Fruit fly (Drosophila melanogaster): ENCODE results near the gene CG11417.
A peak's percentile ranks its signal among the peaks of the same experiment; 100 is the strongest.

CG11417 gene

DNA sequence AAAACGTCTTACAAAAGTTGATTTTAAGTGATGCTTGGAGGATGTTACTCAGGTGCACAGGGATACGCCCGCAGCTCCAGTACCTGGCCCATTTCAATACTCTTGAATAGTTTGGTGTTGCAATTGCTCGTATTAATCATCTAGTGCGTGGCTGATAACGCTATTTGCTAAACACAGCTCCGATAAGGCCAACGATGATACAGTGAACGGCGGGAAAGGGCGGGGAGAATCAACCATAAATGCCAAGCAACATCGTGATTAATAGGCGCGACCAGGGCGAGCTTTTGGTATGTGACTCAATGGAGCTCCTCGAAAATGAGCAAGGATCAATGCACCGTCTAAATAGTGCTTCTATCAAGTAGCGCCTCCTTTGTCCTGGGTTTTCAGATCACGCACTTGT, 7.0 kb upstream of the CG11417 start:
- no peak for TF ChIP-seq pan (optimal IDR thresholded peaks at IDR 0.05)

DNA sequence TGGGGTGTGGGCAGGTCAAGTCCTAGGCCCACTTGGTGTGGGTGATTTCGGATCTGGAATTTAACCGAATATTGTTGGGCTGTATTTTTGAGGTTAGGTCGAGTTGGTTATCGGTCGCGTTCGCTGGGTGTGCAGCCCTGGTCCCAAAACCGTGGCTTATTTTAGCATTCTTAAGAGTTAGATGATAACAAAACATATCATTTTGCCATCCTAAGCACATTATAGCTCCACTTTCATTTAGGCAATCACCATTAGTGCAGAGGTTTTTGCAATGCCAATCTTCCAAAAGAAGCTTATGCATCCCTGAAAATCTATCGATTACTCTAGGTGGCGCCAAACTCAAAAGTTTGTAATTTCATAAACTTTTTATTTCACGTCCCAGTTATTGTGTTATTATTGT, 4.6 kb upstream of the CG11417 start, which contains the start of gene MTPAP:
Gene MTPAP (minus strand): TSS at position 103 of the 400 bp plus-strand sequence.
- no peak for TF ChIP-seq EcR (GFP tag; optimal IDR thresholded peaks at IDR 0.05)
- TF ChIP-seq psq (optimal IDR thresholded peaks at IDR 0.05), result no peak

DNA sequence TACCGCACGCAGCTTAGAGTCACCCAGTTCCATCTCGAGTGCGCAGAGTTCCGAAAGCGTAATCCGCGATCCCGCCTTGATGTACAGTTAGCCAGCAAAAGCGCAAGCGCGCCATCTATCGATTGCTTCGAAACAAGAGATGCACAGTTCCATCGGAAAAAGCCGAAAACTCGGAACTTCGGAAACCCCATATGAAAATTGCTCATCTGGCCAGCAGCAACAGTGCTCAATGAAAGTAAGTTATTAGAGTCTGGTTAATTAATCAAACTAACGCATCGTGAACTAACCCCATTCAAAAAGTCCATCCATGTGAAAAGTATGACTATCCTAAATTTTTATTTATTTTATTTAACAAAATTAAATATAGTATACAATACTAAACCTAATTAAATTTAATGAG, 3.7 kb downstream of the CG11417 start, which contains the start of gene png:
Gene png (minus strand): TSS at position 101 of the 400 bp plus-strand sequence.
- TF ChIP-seq psq (optimal IDR thresholded peaks at IDR 0.05) (no peak), EcR (GFP tag; optimal IDR thresholded peaks at IDR 0.05) (no peak)

DNA sequence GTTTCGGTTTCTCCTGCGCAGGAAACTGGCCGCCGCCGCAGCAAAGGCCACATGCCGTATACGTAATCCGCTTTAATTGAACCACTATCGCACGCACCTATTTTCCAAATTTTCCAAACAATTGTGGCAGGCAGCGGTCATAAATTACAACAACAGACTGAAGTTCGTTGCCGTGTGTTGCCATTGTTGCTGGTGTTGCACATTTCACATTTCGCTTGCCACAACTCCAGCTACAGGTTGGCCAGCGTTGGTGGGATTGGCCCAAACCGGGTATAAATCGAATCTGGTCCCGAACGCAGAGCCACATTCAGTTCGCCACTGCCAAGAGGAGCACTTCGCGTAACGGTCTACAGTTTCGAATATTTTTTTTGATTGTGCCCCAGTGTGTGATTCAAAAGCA, 15.1 kb downstream of the CG11417 start, which contains the start of gene CG14770:
Gene CG14770 (plus strand): TSS at position 301 of the 400 bp plus-strand sequence.
- TF ChIP-seq psq (optimal IDR thresholded peaks at IDR 0.05) (no peak), usp (GFP tag; optimal IDR thresholded peaks at IDR 0.05) (no peak), EcR (GFP tag; optimal IDR thresholded peaks at IDR 0.05) (no peak), pan (optimal IDR thresholded peaks at IDR 0.05) (no peak), CG8478 (optimal IDR thresholded peaks at IDR 0.05) (no peak), Dll (optimal IDR thresholded peaks at IDR 0.05) (no peak)

DNA sequence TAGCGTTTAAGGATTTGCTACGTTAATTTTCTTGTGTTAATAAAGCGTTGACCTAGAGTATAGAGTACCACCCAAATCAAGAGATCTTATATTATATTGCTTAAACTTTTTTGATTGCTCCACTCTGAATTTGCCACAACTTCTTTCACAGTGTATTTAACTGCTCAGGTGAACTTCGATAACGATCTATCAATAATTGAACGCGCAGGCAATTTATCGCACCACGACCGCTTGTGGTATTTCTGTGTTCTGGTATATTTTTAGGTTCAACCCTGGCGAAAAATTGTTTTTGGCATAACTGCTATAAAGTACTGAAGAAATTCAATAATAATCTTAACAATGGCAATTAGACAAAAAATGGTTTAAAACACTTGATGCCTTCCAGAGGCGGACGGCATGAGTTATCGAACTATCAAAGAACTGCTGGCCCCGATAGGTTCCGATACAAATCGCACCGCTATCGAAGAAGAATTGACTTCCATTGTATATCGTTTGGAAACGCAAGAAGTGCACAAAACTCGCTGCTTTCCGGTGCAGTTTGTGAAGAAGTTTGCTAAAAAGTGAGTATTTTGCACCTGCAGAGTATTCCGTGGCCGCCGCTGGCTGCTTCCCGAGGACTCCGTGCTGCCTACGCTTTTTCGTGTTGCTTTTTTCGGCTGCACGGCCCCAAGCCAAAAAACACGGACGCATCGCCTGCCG, 16.4 kb downstream of the CG11417 start, which contains the start of gene ssx:
Gene ssx (plus strand): TSS at position 477 of the 699 bp plus-strand sequence.
- TF ChIP-seq usp (GFP tag; optimal IDR thresholded peaks at IDR 0.05) (no peak), CG8478 (optimal IDR thresholded peaks at IDR 0.05) (no peak), psq (optimal IDR thresholded peaks at IDR 0.05) (no peak), Dll (optimal IDR thresholded peaks at IDR 0.05) (no peak), pan (optimal IDR thresholded peaks at IDR 0.05) (no peak), EcR (GFP tag; optimal IDR thresholded peaks at IDR 0.05) (no peak)

DNA sequence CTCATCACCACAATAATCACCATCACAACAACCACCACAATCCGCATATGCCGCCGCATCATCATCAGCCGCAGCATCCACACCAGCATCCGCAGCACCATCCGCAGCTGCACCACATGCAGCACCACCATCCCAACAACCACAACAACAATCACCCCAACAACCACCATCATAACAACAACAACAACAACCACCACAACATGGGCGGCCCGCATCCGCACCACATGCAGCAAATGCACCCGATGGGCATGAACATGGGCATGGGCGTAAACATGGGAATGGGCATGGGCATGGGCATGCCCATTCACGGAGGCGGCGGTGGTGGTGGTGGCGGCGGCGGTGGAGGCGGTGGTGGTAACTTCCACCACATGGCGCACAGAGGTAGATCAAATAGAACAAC, 18.9 kb downstream of the CG11417 start:
- TF ChIP-seq usp (GFP tag; optimal IDR thresholded peaks at IDR 0.05), result no peak
- no peak for TF ChIP-seq CG8478 (optimal IDR thresholded peaks at IDR 0.05)
- TF ChIP-seq pan (optimal IDR thresholded peaks at IDR 0.05), result no peak
- no peak for TF ChIP-seq psq (optimal IDR thresholded peaks at IDR 0.05)
- no peak for TF ChIP-seq Dll (optimal IDR thresholded peaks at IDR 0.05)
- no peak for TF ChIP-seq EcR (GFP tag; optimal IDR thresholded peaks at IDR 0.05)

DNA sequence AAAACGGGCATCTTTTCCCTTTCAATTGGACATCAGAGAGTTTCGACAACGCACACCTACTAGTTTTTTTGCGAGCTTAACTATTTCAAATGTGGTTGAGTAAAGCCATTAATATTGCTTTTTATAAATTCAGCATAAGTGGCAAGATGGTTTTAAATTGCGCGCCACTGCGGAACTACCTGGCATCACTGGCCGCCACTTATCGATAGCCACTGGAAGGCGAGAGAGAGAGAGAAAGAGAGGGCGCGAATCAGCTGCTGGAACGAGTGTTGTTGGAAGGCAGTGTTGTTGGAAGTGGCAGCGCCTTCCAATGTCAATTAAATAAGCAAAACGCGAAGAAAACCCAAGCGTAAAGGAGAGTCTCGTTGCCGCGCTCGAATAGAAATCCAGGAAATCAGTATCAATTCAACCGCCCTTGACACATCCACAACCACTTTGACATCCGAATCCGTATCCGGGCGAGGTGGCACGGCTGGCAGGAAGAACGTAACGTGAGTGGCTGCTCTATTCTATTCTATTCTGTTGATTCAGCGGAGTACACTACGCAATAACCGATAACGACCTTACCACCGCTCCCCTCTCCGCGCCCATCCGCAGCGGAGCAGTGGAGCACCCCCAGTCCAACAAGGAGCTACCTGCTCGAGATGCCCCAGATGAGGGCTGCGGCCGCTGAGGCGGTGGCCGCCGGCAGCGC, 21.6 kb downstream of the CG11417 start, which contains the start of gene AMPKalpha:
Gene AMPKalpha (plus strand): TSS at position 272 of the 694 bp plus-strand sequence.
- TF ChIP-seq pan (optimal IDR thresholded peaks at IDR 0.05) (no peak), usp (GFP tag; optimal IDR thresholded peaks at IDR 0.05) (no peak), psq (optimal IDR thresholded peaks at IDR 0.05) (no peak)

DNA sequence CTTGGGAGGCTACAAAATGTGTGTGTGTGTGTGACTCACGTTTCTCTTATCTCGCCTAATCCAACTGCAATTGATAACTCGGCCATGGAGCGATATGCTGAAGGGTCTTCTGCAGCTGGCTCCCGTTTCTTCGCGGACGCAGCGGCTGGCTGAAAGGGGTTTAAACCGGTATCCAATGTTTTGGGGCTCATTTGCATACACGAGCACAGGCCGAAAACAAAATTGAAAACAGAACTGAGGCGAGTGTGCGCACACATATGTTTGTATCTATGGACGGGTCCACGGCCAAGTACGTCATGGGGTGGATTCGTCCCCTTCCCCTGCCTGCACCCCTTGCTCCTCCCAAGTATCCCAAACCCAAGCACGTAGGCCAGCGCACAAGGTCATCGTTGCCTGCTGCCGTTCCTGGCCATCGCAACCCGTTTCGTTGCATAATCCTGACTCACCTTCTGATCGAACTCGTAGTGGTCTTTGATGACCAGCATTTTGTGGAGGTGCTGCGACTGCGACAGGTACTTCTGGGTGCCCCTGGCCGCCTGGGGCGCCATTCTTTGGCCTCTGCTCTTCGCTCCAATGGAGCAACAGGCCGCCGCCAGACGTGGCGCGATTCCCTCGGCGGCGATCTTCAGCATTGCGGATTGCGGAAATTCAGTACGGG, 26.0 kb downstream of the CG11417 start:
- no peak for TF ChIP-seq pan (optimal IDR thresholded peaks at IDR 0.05)
- TF ChIP-seq Dll (optimal IDR thresholded peaks at IDR 0.05), result no peak
- no peak for TF ChIP-seq usp (GFP tag; optimal IDR thresholded peaks at IDR 0.05)
- TF ChIP-seq psq (optimal IDR thresholded peaks at IDR 0.05), result no peak
- no peak for TF ChIP-seq EcR (GFP tag; optimal IDR thresholded peaks at IDR 0.05)
- no peak for TF ChIP-seq CG8478 (optimal IDR thresholded peaks at IDR 0.05)

DNA sequence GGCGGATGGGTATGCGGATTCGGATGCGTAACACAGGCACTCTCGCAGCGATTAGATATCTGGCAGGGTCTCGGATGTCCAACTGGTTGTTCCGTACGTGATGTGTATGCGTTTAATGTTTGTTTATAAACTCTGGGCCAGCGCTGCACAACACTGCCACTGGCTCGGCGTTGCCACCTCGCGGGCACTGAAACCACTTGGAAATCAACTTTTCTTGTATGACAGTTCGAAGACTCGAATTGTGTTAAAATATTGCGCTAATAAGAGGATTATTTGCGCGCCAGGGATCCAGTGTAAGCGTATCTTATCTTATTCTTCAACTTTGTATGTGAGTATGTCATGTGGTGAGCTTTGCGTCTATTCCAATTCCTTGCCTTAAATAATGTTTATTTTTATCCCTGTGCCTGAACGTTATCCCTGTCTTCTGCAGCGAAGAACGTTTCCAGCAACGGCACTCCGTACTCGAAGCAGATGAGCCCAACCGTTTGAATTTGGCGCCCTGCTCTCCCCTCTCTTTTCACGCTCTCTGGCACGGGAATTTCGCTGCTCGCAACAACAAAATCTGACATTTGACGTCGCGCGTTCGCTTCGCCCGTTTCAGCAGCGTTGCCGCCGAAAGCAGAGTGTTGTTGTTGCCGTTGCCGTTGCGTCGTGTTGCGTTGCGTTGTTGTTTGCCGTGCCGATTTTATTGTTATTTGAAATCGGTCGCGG, 26.7 kb downstream of the CG11417 start, which contains the start of the genes CG3719 and CG32813:
Gene CG3719 (minus strand): TSS at position 131 of the 711 bp plus-strand sequence.
Gene CG32813 (plus strand): TSS at position 565 of the 711 bp plus-strand sequence.
- peak; percentile 4 for TF ChIP-seq Dll (optimal IDR thresholded peaks at IDR 0.05)
- no peak for TF ChIP-seq CG8478 (optimal IDR thresholded peaks at IDR 0.05)

DNA sequence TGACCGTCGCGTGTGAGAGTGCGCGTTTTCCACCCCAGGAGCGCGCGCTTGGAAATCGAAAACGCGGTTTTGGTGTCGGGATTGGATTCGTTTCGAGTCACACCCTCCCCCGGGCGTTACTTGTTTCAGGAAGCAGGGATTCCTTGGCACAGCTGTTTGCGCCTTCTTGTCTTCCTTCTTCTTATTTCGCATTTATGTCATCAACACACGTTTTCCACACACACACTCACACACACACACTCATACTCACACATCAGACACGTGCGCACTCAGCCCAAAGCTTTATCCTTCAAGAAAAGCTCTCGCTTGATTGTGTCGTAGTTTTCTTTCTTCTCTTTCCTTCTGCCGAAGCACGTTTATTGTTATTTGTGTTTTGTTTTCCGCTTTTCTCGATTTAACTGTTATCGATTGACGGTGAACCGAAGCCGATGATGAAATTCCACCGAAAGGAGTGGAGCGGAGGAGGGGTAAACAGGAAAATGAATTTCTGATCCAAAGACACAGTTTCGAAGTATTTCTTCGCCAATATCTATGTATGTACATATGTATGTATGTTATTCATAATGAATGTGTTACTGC, 27.7 kb downstream of the CG11417 start:
- no peak for TF ChIP-seq usp (GFP tag; optimal IDR thresholded peaks at IDR 0.05)
- TF ChIP-seq CG8478 (optimal IDR thresholded peaks at IDR 0.05), result no peak
- no peak for TF ChIP-seq psq (optimal IDR thresholded peaks at IDR 0.05)
- no peak for TF ChIP-seq Dll (optimal IDR thresholded peaks at IDR 0.05)
- no peak for TF ChIP-seq EcR (GFP tag; optimal IDR thresholded peaks at IDR 0.05)
- TF ChIP-seq pan (optimal IDR thresholded peaks at IDR 0.05), result no peak

DNA sequence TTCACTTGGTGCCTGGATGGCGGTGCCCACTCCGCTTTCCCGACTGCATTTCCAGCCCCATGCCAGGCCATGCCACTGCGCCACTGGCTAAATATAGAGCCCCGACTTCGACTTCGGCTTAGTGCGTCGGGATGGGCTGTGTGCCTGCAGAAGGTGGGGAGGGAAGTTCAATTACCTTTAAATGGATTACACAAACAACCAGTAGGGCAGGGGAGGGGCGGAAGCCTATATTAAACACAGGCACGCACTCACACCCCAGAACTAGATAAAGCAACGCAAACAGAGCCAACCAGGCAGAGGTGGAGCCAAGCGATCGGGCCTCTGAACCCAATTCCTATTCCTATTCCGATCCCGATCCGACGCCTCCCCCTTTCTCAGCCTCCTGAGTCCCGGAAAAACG, 28.7 kb downstream of the CG11417 start:
- no peak for TF ChIP-seq CG8478 (optimal IDR thresholded peaks at IDR 0.05)
- no peak for TF ChIP-seq usp (GFP tag; optimal IDR thresholded peaks at IDR 0.05)
- no peak for TF ChIP-seq Dll (optimal IDR thresholded peaks at IDR 0.05)
- no peak for TF ChIP-seq EcR (GFP tag; optimal IDR thresholded peaks at IDR 0.05)
- no peak for TF ChIP-seq pan (optimal IDR thresholded peaks at IDR 0.05)
- TF ChIP-seq psq (optimal IDR thresholded peaks at IDR 0.05), result no peak

DNA sequence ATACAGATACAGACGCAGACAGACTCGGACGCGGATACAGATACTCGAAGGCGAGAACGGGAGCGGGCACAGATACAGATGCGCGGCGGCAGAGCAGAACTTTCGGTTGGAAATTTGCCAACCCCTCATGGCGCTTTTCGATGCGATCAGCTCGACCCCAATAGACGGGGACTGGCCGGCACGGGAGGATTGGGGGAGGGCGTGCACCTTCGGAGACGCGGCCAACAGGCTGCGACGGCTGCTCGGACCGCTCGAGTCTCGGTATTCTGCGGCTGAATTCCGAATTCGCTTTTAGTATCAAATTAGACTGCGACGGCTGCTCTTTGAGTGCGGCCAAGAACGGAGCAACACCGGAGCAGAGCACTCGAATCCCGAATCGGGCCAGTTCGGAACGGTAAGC, 30.4 kb downstream of the CG11417 start:
- TF ChIP-seq psq (optimal IDR thresholded peaks at IDR 0.05) (no peak), Dll (optimal IDR thresholded peaks at IDR 0.05) (no peak), CG8478 (optimal IDR thresholded peaks at IDR 0.05) (no peak), pan (optimal IDR thresholded peaks at IDR 0.05) (no peak), usp (GFP tag; optimal IDR thresholded peaks at IDR 0.05) (no peak), EcR (GFP tag; optimal IDR thresholded peaks at IDR 0.05) (no peak)
